Fruit fly (Drosophila melanogaster): ENCODE data around the gene Tomosyn.

DNA sequence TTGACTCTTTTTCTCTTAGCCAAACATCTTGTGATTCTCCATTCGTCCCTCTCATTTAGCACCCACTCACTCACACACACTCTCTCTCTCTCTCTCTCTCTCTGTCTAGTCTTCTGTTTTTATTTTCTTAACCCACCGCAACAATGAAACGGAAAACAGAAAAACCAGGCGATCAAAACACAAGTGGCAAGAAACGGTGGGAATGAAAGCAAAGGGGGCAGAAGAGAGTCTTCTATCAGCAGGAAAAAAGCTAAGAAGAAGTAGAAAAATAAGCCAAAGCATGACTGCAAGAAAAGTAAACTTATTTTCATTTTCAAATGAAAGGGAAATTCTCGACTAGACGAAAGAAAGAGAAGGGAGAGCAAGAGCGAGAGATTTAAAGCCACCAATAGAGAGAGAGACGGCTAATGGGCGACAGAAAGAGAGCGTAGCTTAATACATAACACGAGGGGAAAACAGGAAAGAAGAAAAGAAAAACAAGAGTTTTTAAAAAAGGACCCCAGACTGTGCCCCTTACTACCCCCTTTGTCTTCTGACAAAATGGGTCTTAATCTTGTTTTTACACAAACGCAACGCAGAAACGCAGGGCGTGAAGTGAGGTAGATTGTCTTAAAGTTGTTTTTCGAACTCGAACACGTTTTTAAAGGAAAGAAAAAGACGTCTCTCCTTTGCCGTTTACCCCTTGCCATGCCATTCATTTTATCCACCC, 42.6 kb downstream of the Tomosyn start:
- TF ChIP-seq Myc (optimal IDR thresholded peaks at IDR 0.05) (no peak), ttk (optimal IDR thresholded peaks at IDR 0.05) (no peak), Sin3A (optimal IDR thresholded peaks at IDR 0.05) (no peak), h (optimal IDR thresholded peaks at IDR 0.05) (no peak), psq (optimal IDR thresholded peaks at IDR 0.05) (no peak)

All from Kc167 (cell line).